Worm (Caenorhabditis elegans): ENCODE data around the gene ndab-2.

DNA sequence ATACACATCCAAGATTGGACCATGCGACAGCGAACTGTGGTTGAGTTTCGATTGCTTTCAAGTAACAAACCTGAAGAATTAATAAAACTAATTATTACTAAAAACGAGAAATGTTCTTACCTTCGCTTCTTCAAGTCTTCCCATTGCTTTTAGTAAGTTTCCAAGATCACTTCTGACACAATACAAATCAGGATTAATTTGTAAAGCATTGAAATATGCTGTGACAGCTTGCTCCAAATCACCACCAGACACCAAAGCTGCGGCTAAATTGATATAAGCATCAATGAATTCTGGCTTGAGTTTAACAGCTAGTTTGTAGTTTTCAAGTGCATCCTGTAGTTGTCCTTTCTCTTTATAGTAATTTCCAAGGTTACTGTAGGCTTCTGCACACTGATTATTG lies 30.4 kb upstream of the ndab-2 start:
- TF ChIP-seq lin-13 (GFP tag; optimal IDR thresholded peaks at IDR 0.05), result no peak
- no peak for TF ChIP-seq nhr-11 (tag; optimal IDR thresholded peaks at IDR 0.05)
- TF ChIP-seq fos-1 (tag; optimal IDR thresholded peaks at IDR 0.05), result no peak
- no peak for TF ChIP-seq swsn-7 (tag; optimal IDR thresholded peaks at IDR 0.05)
- TF ChIP-seq ama-1 (optimal IDR thresholded peaks at IDR 0.05), result no peak
- TF ChIP-seq unc-130 (tag; optimal IDR thresholded peaks at IDR 0.05), result no peak

Data from whole organism, L1 larva.